Fruit fly (Drosophila melanogaster) whole organism, embryonic: ENCODE measurements around the gene CG13138.

Source experiments
- B-H2 ChIP-seq: fragments of 200-800 bp; sonication (Bioruptor generic); optimal IDR thresholded peaks from 2 replicates; lab custom pipeline; 2018; ENCODE audit warnings: missing biosample characterization, mild to moderate bottlenecking, missing genetic modification characterization
- Bgb ChIP-seq: fragments of 200-800 bp; sonication (Bioruptor generic); IDR thresholded peaks from 2 replicates; pipeline ENCODE4 v1.3.6; 2022; ENCODE audit warnings: missing biosample characterization, missing genetic modification characterization; ENCODE audit not compliant: partially characterized antibody
- CG10431 ChIP-seq: fragments of 200-800 bp; sonication (Bioruptor generic); optimal IDR thresholded peaks from 3 replicates; lab custom pipeline; 2018; ENCODE audit warnings: missing biosample characterization, mild to moderate bottlenecking, missing genetic modification characterization
- CG10565 ChIP-seq: fragments of 200-800 bp; sonication (Bioruptor generic); optimal IDR thresholded peaks from 3 replicates; lab custom pipeline; 2016; ENCODE audit warnings: missing biosample characterization, mild to moderate bottlenecking, missing genetic modification characterization
- CG11398 ChIP-seq: fragments of 200-800 bp; sonication (Bioruptor generic); optimal IDR thresholded peaks from 2 replicates; lab custom pipeline; 2016; ENCODE audit warnings: missing biosample characterization, missing genetic modification characterization
- CG12104 ChIP-seq: fragments of 200-800 bp; sonication (Bioruptor generic); optimal IDR thresholded peaks from 3 replicates; lab custom pipeline; 2016; ENCODE audit warnings: missing biosample characterization, missing genetic modification characterization
- CG13894 ChIP-seq: fragments of 200-800 bp; sonication (Bioruptor generic); optimal IDR thresholded peaks from 3 replicates; lab custom pipeline; 2018; ENCODE audit warnings: missing biosample characterization, mild to moderate bottlenecking, missing genetic modification characterization, moderate library complexity
- CG16863 ChIP-seq: fragments of 200-800 bp; sonication (Bioruptor generic); optimal IDR thresholded peaks from 3 replicates; lab custom pipeline; 2016; ENCODE audit warnings: missing biosample characterization, missing genetic modification characterization
- CG17328 ChIP-seq: fragments of 200-800 bp; sonication (Bioruptor generic); IDR thresholded peaks from 2 replicates; pipeline ENCODE4 v1.3.6; 2022; ENCODE audit warnings: missing biosample characterization, missing genetic modification characterization
- CG17802 ChIP-seq: fragments of 200-800 bp; sonication (Bioruptor generic); optimal IDR thresholded peaks from 2 replicates; lab custom pipeline; 2018; ENCODE audit warnings: missing biosample characterization, mild to moderate bottlenecking, missing genetic modification characterization, moderate library complexity
- CG18262 ChIP-seq: fragments of 200-800 bp; optimal IDR thresholded peaks from 3 replicates; lab custom pipeline; 2019; ENCODE audit warnings: missing biosample characterization, mild to moderate bottlenecking, missing genetic modification characterization, moderate library complexity
- CG18476 ChIP-seq: fragments of 200-800 bp; sonication (Bioruptor generic); optimal IDR thresholded peaks from 2 replicates; lab custom pipeline; 2016; ENCODE audit warnings: missing biosample characterization, mild to moderate bottlenecking, missing genetic modification characterization
- CG18619 ChIP-seq: fragments of 200-800 bp; sonication (Bioruptor generic); optimal IDR thresholded peaks from 3 replicates; lab custom pipeline; 2017; ENCODE audit warnings: missing biosample characterization, mild to moderate bottlenecking, missing genetic modification characterization
- CG30431 ChIP-seq: fragments of 200-800 bp; sonication (Bioruptor generic); optimal IDR thresholded peaks from 2 replicates; lab custom pipeline; 2017; ENCODE audit warnings: missing biosample characterization, missing genetic modification characterization
- CG32772 ChIP-seq: fragments of 200-800 bp; sonication (Bioruptor generic); IDR thresholded peaks from 2 replicates; pipeline ENCODE4 v1.3.6; 2022; ENCODE audit warnings: missing biosample characterization, missing genetic modification characterization
- CG3847 ChIP-seq: fragments of 200-800 bp; sonication (Bioruptor generic); IDR thresholded peaks from 2 replicates; pipeline ENCODE4 v1.3.6; 2022; ENCODE audit warnings: missing biosample characterization, missing genetic modification characterization
- CG4404 ChIP-seq: fragments of 200-800 bp; sonication (Bioruptor generic); IDR thresholded peaks from 2 replicates; pipeline ENCODE4 v1.3.6; 2022; ENCODE audit warnings: missing biosample characterization, missing genetic modification characterization
- CG7271 ChIP-seq: fragments of 200-800 bp; sonication (Bioruptor generic); optimal IDR thresholded peaks from 2 replicates; lab custom pipeline; 2018; ENCODE audit warnings: missing biosample characterization, mild to moderate bottlenecking, missing genetic modification characterization, moderate library complexity
- CG9932 ChIP-seq: fragments of 200-800 bp; sonication (Bioruptor generic); IDR thresholded peaks from 2 replicates; pipeline ENCODE4 v1.3.6; 2022; ENCODE audit warnings: missing biosample characterization, missing genetic modification characterization
- CHES-1-like ChIP-seq: fragments of 200-800 bp; sonication (Bioruptor generic); optimal IDR thresholded peaks from 2 replicates; lab custom pipeline; 2016; ENCODE audit warnings: missing biosample characterization, missing genetic modification characterization
- CoRest ChIP-seq: fragments of 200-800 bp; sonication (Bioruptor generic); optimal IDR thresholded peaks from 3 replicates; lab custom pipeline; 2018; ENCODE audit warnings: missing biosample characterization, mild to moderate bottlenecking, missing genetic modification characterization, moderate library complexity
- Ets97D ChIP-seq: fragments of 200-800 bp; sonication (Bioruptor generic); optimal IDR thresholded peaks from 3 replicates; lab custom pipeline; 2016; ENCODE audit warnings: missing biosample characterization, missing genetic modification characterization
- Hand ChIP-seq: fragments of 200-800 bp; sonication (Bioruptor generic); optimal IDR thresholded peaks from 2 replicates; lab custom pipeline; 2017; ENCODE audit warnings: mild to moderate bottlenecking, missing biosample characterization, missing genetic modification reagents, missing genetic modification characterization
- Hey ChIP-seq: fragments of 200-800 bp; sonication (Bioruptor generic); optimal IDR thresholded peaks from 3 replicates; lab custom pipeline; 2018; ENCODE audit warnings: missing biosample characterization, mild to moderate bottlenecking, missing genetic modification characterization
- Hmr ChIP-seq: fragments of 200-800 bp; sonication (Bioruptor generic); optimal IDR thresholded peaks from 3 replicates; lab custom pipeline; 2017; ENCODE audit warnings: mild to moderate bottlenecking, missing biosample characterization, missing genetic modification reagents, missing genetic modification characterization
- Hr3 ChIP-seq: fragments of 200-800 bp; sonication (Bioruptor generic); optimal IDR thresholded peaks from 3 replicates; lab custom pipeline; 2016; ENCODE audit warnings: missing biosample characterization, missing genetic modification characterization
- Lpt ChIP-seq: fragments of >200 bp; optimal IDR thresholded peaks from 2 replicates; lab custom pipeline; 2018; ENCODE audit warnings: missing biosample characterization, missing genetic modification characterization
- MBD-R2 ChIP-seq: fragments of 200-800 bp; sonication (Bioruptor generic); IDR thresholded peaks from 2 replicates; pipeline ENCODE4 v1.3.6; 2022; ENCODE audit warnings: missing biosample characterization, missing genetic modification characterization
- Meics ChIP-seq: fragments of 200-800 bp; sonication (Bioruptor generic); optimal IDR thresholded peaks from 2 replicates; lab custom pipeline; 2017; ENCODE audit warnings: missing biosample characterization, mild to moderate bottlenecking, missing genetic modification characterization
- Mes4 ChIP-seq: fragments of 200-800 bp; sonication (Bioruptor generic); optimal IDR thresholded peaks from 2 replicates; lab custom pipeline; 2016; ENCODE audit warnings: missing biosample characterization, missing genetic modification characterization
- Optix ChIP-seq: fragments of 200-800 bp; sonication (Bioruptor generic); IDR thresholded peaks from 3 replicates; pipeline ENCODE4 v1.3.6; 2022; ENCODE audit warnings: missing biosample characterization, missing genetic modification characterization
- Scr ChIP-seq: fragments of 200-800 bp; sonication (Bioruptor generic); IDR thresholded peaks from 2 replicates; pipeline ENCODE4 v1.3.6; 2022; ENCODE audit warnings: missing biosample characterization, missing genetic modification characterization; ENCODE audit not compliant: partially characterized antibody
- Sin3A ChIP-seq: fragments of >200 bp; optimal IDR thresholded peaks from 2 replicates; lab custom pipeline; 2018
- abd-A ChIP-seq: fragments of 200-800 bp; sonication (Bioruptor generic); optimal IDR thresholded peaks from 3 replicates; lab custom pipeline; 2019; ENCODE audit warnings: missing biosample characterization, mild to moderate bottlenecking, missing genetic modification characterization, moderate library complexity
- chinmo ChIP-seq: fragments of 200-800 bp; sonication (Bioruptor generic); IDR thresholded peaks from 4 replicates; pipeline ENCODE4 v1.3.6; 2022; ENCODE audit warnings: missing biosample characterization, missing genetic modification characterization; ENCODE audit not compliant: partially characterized antibody
- crc ChIP-seq: fragments of 200-800 bp; sonication (Bioruptor generic); optimal IDR thresholded peaks from 2 replicates; lab custom pipeline; 2016; ENCODE audit warnings: missing biosample characterization, missing genetic modification characterization
- dati ChIP-seq: fragments of 200-800 bp; sonication (Bioruptor generic); IDR thresholded peaks from 2 replicates; pipeline ENCODE4 v1.3.6; 2022; ENCODE audit warnings: missing biosample characterization, missing genetic modification characterization
- dimm ChIP-seq: fragments of 200-800 bp; sonication (Bioruptor generic); IDR thresholded peaks from 2 replicates; pipeline ENCODE4 v1.3.6; 2022; ENCODE audit warnings: missing biosample characterization, missing genetic modification characterization
- insv ChIP-seq, 2 experiments: fragments of 200-800 bp; sonication (Bioruptor generic); optimal IDR thresholded peaks; 3 replicates each; lab custom pipeline; 2016 to 2018; ENCODE audit warnings: missing biosample characterization in 2 of 2, missing genetic modification characterization in 2 of 2
- klu ChIP-seq: fragments of 200-800 bp; sonication (Bioruptor generic); IDR thresholded peaks from 2 replicates; pipeline ENCODE4 v1.3.6; 2022; ENCODE audit warnings: missing biosample characterization, missing genetic modification characterization
- lola ChIP-seq, 3 experiments: fragments of >200 bp in 2 of 3; fragments of 200-800 bp in 1 of 3; sonication (Bioruptor generic) in 1 of 3; optimal IDR thresholded peaks; 2 replicates each; lab custom pipeline; 2017 to 2019; ENCODE audit warnings: missing biosample characterization in 3 of 3, missing genetic modification characterization in 3 of 3, mild to moderate bottlenecking in 1 of 3, moderate library complexity in 1 of 3
- nom ChIP-seq: fragments of 200-800 bp; sonication (Bioruptor generic); optimal IDR thresholded peaks from 2 replicates; lab custom pipeline; 2017; ENCODE audit warnings: missing biosample characterization, missing genetic modification characterization, mild to moderate bottlenecking, moderate library complexity, missing genetic modification reagents
- onecut ChIP-seq: fragments of 200-800 bp; sonication (Bioruptor generic); IDR thresholded peaks from 2 replicates; pipeline ENCODE4 v1.3.6; 2022; ENCODE audit warnings: missing biosample characterization, missing genetic modification characterization
- p53 ChIP-seq: fragments of 200-800 bp; sonication (Bioruptor generic); optimal IDR thresholded peaks from 2 replicates; lab custom pipeline; 2016; ENCODE audit warnings: missing biosample characterization, missing genetic modification characterization
- run ChIP-seq: fragments of 200-800 bp; sonication (Bioruptor generic); optimal IDR thresholded peaks from 3 replicates; lab custom pipeline; 2018; ENCODE audit warnings: missing biosample characterization, mild to moderate bottlenecking, missing genetic modification characterization
- sob ChIP-seq: fragments of 200-800 bp; sonication (Bioruptor generic); IDR thresholded peaks from 2 replicates; pipeline ENCODE4 v1.3.6; 2022; ENCODE audit warnings: missing biosample characterization, missing genetic modification characterization
- sr ChIP-seq: fragments of 200-800 bp; sonication (Bioruptor generic); IDR thresholded peaks from 3 replicates; pipeline ENCODE4 v1.3.6; 2022; ENCODE audit warnings: missing biosample characterization, missing genetic modification characterization
- sug ChIP-seq: fragments of 200-800 bp; optimal IDR thresholded peaks from 2 replicates; lab custom pipeline; 2019; ENCODE audit warnings: missing biosample characterization, mild to moderate bottlenecking, missing genetic modification characterization, moderate library complexity
- tgo ChIP-seq: fragments of 200-800 bp; sonication (Bioruptor generic); IDR thresholded peaks from 3 replicates; pipeline ENCODE4 v1.3.6; 2022; ENCODE audit warnings: missing biosample characterization, missing genetic modification characterization
- toy ChIP-seq: fragments of 200-800 bp; sonication (Bioruptor generic); IDR thresholded peaks from 2 replicates; pipeline ENCODE4 v1.3.6; 2022; ENCODE audit warnings: missing biosample characterization, missing genetic modification characterization
- vvl ChIP-seq: fragments of 200-800 bp; sonication (Bioruptor generic); IDR thresholded peaks from 2 replicates; pipeline ENCODE4 v1.3.6; 2022; ENCODE audit warnings: missing biosample characterization, missing genetic modification characterization
- zfh2 ChIP-seq: fragments of 200-800 bp; sonication (Bioruptor generic); optimal IDR thresholded peaks from 2 replicates; lab custom pipeline; 2016; ENCODE audit warnings: missing biosample characterization, missing genetic modification characterization

CG13138 gene

DNA sequence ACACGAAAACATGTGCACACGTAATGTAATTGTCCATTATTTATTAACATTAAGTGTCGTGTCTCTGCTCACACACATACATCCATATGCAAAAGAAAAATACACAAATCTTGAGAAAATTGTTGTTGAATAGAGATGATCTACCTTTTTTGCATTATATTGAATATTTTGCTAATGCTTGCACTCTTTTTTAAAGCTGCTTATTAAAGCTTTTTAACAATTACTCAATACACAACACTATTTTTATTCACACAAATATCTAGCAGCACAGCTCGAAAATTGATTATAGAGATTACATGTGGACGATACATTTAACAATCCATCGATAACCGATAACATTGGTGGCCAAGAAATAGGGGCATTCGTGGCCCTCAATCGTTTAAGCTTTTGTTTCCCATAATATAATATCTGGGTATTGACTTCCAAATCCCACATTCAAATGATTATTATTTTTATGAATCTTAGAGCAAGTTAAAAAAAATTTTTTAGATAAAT lies 9.7 kb downstream of the CG13138 start, which contains the start of gene Ufd4 (continued):
- TF ChIP-seq B-H2 (GFP tag; lab: Kevin White, UChicago), result peak; percentile 48
- TF ChIP-seq CG17328 (GFP tag; lab: Robert Waterston, UW), result peak; percentile 58
- no peak for TF ChIP-seq Meics (GFP tag; lab: Kevin White, UChicago)
- TF ChIP-seq CoRest (tag; lab: Kevin White, UChicago), result no peak
- no peak for TF ChIP-seq toy (GFP tag; lab: Robert Waterston, UW)
- no peak for TF ChIP-seq chinmo (GFP tag; lab: Robert Waterston, UW)
- TF ChIP-seq insv (GFP tag; optimal IDR thresholded peaks at IDR 0.05; lab: Kevin White, UChicago), result no peak
- TF ChIP-seq CG18476 (GFP tag; lab: Kevin White, UChicago), result peak; percentile 69
- no peak for TF ChIP-seq dimm (GFP tag; lab: Robert Waterston, UW)
- TF ChIP-seq CG10565, result no peak
- no peak for TF ChIP-seq CG30431 (GFP tag; lab: Kevin White, UChicago)
- no peak for TF ChIP-seq CG4404 (GFP tag; lab: Robert Waterston, UW)
- TF ChIP-seq MBD-R2, result peak; percentile 45; the same call in 1 of the 2 replicates
- TF ChIP-seq run, result peak; percentile 1
- TF ChIP-seq vvl (GFP tag; lab: Robert Waterston, UW), result peak; percentile 88; the same call in 1 of the 2 replicates
- peak; percentile 50 for TF ChIP-seq Ets97D
- no peak for TF ChIP-seq tgo (GFP tag; lab: Robert Waterston, UW)
- TF ChIP-seq CHES-1-like (GFP tag; lab: Kevin White, UChicago), result peak; percentile 42
- TF ChIP-seq klu, result no peak
- no peak for TF ChIP-seq CG13894 (tag; lab: Kevin White, UChicago)
- no peak for TF ChIP-seq CG17802 (tag; lab: Kevin White, UChicago)
- TF ChIP-seq sug, result no peak
- TF ChIP-seq abd-A (tag; lab: Kevin White, UChicago), result no peak
- no peak for TF ChIP-seq Hey (tag; lab: Kevin White, UChicago)
- TF ChIP-seq p53 (GFP tag; lab: Kevin White, UChicago), result no peak
- peak; percentile 30 for TF ChIP-seq Hr3
- peak; percentile 11 for TF ChIP-seq Mes4 (GFP tag; lab: Kevin White, UChicago)
- TF ChIP-seq nom (GFP tag; lab: Kevin White, UChicago), result no peak
- TF ChIP-seq CG32772 (GFP tag; lab: Robert Waterston, UW), result no peak
- peak; percentile 81 for TF ChIP-seq Hand (GFP tag; lab: Kevin White, UChicago)
- TF ChIP-seq CG10431 (GFP tag; lab: Kevin White, UChicago), result no peak
- no peak for TF ChIP-seq CG18262 (tag; lab: Kevin White, UChicago)
- TF ChIP-seq sr (GFP tag; lab: Robert Waterston, UW), result no peak
- TF ChIP-seq Lpt (GFP tag; lab: Kevin White, UChicago), result no peak
- TF ChIP-seq zfh2 (GFP tag; lab: Kevin White, UChicago), result peak; percentile 60
- TF ChIP-seq CG11398, result peak; percentile 57
- TF ChIP-seq lola (GFP tag; optimal IDR thresholded peaks at IDR 0.05; lab: Kevin White, UChicago), result peak in 1 of 3 experiments; percentile 66
- peak; percentile 45 for TF ChIP-seq CG7271 (tag; lab: Kevin White, UChicago)
- TF ChIP-seq CG12104 (GFP tag; lab: Kevin White, UChicago), result peak; percentile 61
- peak; percentile 55 for TF ChIP-seq Scr (GFP tag; lab: Robert Waterston, UW)
- peak; percentile 19 for TF ChIP-seq CG18619 (GFP tag; lab: Kevin White, UChicago)
- peak; percentile 36; the same call in 1 of the 2 replicates for TF ChIP-seq sob
- no peak for TF ChIP-seq Sin3A (lab: Kevin White, UChicago)
- TF ChIP-seq Bgb (GFP tag; lab: Robert Waterston, UW), result peak; percentile 32; the same call in 1 of the 2 replicates
- TF ChIP-seq crc (GFP tag; lab: Kevin White, UChicago), result peak; percentile 28
- TF ChIP-seq CG3847 (GFP tag; lab: Robert Waterston, UW), result no peak
- peak; percentile 93 for TF ChIP-seq onecut (GFP tag; lab: Robert Waterston, UW)
- TF ChIP-seq Hmr (GFP tag; lab: Kevin White, UChicago), result no peak
- no peak for TF ChIP-seq CG9932 (GFP tag; lab: Robert Waterston, UW)
- no peak for TF ChIP-seq Optix
- peak; percentile 63 for TF ChIP-seq CG16863
- TF ChIP-seq dati (GFP tag; lab: Robert Waterston, UW), result no peak
